Worm (Caenorhabditis elegans) whole organism, early embryonic: Measurements from ENCODE around the gene rfc-1.

Experiments used
- B0310.2 ChIP-seq: sonication (generic microtip); optimal IDR thresholded peaks from 2 replicates; lab custom pipeline; 2016; ENCODE audit warnings: mild to moderate bottlenecking, missing genetic modification characterization, missing compliant biosample characterization
- F13C5.2 ChIP-seq: sonication (generic microtip); optimal IDR thresholded peaks from 2 replicates; lab custom pipeline; 2017; ENCODE audit warnings: mild to moderate bottlenecking, missing genetic modification characterization, inconsistent platforms, missing compliant biosample characterization
- aly-1 ChIP-seq: sonication (generic microtip); optimal IDR thresholded peaks from 2 replicates; lab custom pipeline; 2016; ENCODE audit warnings: missing genetic modification characterization, missing compliant biosample characterization
- ama-1 ChIP-seq: fragments of 150-350 bp; optimal IDR thresholded peaks from 2 replicates; lab custom pipeline; 2014
- ceh-13 ChIP-seq: fragments of 200-800 bp; sonication (Bioruptor generic); optimal IDR thresholded peaks from 2 replicates; lab custom pipeline; 2018; ENCODE audit warnings: mild to moderate bottlenecking, missing genetic modification characterization, missing compliant biosample characterization
- ceh-36 ChIP-seq: sonication (generic microtip); optimal IDR thresholded peaks from 2 replicates; lab custom pipeline; 2016; ENCODE audit warnings: missing genetic modification characterization, inconsistent platforms, missing compliant biosample characterization
- ets-7 ChIP-seq: sonication (generic microtip); optimal IDR thresholded peaks from 2 replicates; lab custom pipeline; 2016; ENCODE audit warnings: missing genotype, missing genetic modification characterization, missing compliant biosample characterization
- flt-1 ChIP-seq: fragments of 200-800 bp; sonication (Bioruptor generic); IDR thresholded peaks from 2 replicates; pipeline ENCODE4 v1.3.6; 2022; ENCODE audit warnings: missing genetic modification characterization, missing compliant biosample characterization
- hmbx-1 ChIP-seq: sonication (generic microtip); optimal IDR thresholded peaks from 2 replicates; lab custom pipeline; 2016; ENCODE audit warnings: mild to moderate bottlenecking, missing genetic modification characterization, missing compliant biosample characterization
- hmg-4 ChIP-seq: fragments of 200-800 bp; sonication (Bioruptor generic); optimal IDR thresholded peaks from 2 replicates; lab custom pipeline; 2018; ENCODE audit warnings: mild to moderate bottlenecking, missing genetic modification characterization, missing compliant biosample characterization
- hnd-1 ChIP-seq: sonication (generic microtip); optimal IDR thresholded peaks from 2 replicates; lab custom pipeline; 2016; ENCODE audit warnings: missing genetic modification characterization, missing compliant biosample characterization
- pes-1 ChIP-seq: fragments of 200-800 bp; sonication (Bioruptor generic); IDR thresholded peaks from 2 replicates; pipeline ENCODE4 v1.3.6; 2022; ENCODE audit warnings: missing genetic modification reagents, missing genetic modification characterization, missing compliant biosample characterization
- scrt-1 ChIP-seq: fragments of 200-800 bp; sonication (Bioruptor generic); IDR thresholded peaks from 2 replicates; pipeline ENCODE4 v1.3.6; 2022; ENCODE audit warnings: missing genetic modification characterization, missing compliant biosample characterization
- sea-1 ChIP-seq: fragments of 200-800 bp; sonication (Bioruptor generic); conservative IDR thresholded peaks from 2 replicates; pipeline ENCODE4 v1.3.6; 2022; ENCODE audit warnings: missing genetic modification characterization, missing compliant biosample characterization
- tbx-11 ChIP-seq: fragments of 200-800 bp; sonication (Bioruptor generic); IDR thresholded peaks from 2 replicates; pipeline ENCODE4 v1.3.6; 2022; ENCODE audit warnings: missing genetic modification characterization, missing compliant biosample characterization
- tbx-37 ChIP-seq: fragments of 200-800 bp; sonication (Bioruptor generic); conservative IDR thresholded peaks from 2 replicates; pipeline ENCODE4 v1.3.6; 2022; ENCODE audit warnings: missing genetic modification reagents, missing genetic modification characterization, missing compliant biosample characterization
- tra-4 ChIP-seq: sonication (generic microtip); optimal IDR thresholded peaks from 2 replicates; lab custom pipeline; 2017; ENCODE audit warnings: missing genetic modification characterization, missing compliant biosample characterization

Gene rfc-1

DNA sequence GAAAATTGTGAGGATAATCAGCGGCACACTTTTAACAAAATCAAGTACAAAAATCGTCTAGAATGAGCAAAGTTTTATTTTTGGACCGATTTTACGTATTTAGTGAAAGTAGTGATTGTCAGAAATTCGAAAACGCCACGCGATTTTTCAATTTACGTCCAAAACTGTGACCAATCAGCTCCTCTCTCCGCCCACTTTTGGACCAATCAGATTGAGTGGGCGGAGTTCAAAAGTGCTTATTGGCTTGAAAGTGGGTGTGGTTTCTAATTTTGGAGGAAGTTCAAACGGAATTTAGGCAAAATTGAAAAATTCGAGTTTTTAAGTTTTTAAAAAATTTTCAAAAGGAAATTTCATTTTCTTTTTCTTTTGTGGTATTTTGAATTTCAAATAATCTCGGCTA is 31.3 kb downstream of the rfc-1 start:
- TF ChIP-seq ets-7 (tag; lab: Kevin White, UChicago) (no peak), ceh-13 (GFP tag; lab: Kevin White, UChicago) (no peak)

DNA sequence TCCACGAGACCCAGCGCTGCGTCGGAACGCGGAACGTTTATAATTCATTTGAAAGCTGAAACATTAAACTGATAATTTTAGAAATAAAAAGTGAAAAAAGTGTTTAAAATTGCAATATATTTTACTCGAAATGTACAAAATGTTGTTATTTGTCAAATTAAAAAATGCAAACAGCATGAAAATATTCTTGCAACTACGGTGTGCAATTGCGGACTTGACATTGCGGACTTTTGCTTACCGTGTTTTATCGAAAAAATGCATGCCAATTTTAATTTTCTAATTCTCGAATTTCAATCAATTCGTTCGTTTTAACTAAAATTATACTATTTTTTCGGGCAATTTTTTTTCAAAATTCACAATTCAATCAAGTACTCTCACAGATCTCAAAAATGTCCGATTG is 33.6 kb downstream of the rfc-1 start, which contains the start of the genes R11H6.5 and ccnk-1:
R11H6.5 (minus strand) TSS at position 55 of the 400 bp plus-strand sequence.
ccnk-1 (plus strand) TSS at position 381 of the 400 bp plus-strand sequence.
- no peak for TF ChIP-seq flt-1 (GFP tag; lab: Robert Waterston, UW)
- TF ChIP-seq sea-1: no peak

DNA sequence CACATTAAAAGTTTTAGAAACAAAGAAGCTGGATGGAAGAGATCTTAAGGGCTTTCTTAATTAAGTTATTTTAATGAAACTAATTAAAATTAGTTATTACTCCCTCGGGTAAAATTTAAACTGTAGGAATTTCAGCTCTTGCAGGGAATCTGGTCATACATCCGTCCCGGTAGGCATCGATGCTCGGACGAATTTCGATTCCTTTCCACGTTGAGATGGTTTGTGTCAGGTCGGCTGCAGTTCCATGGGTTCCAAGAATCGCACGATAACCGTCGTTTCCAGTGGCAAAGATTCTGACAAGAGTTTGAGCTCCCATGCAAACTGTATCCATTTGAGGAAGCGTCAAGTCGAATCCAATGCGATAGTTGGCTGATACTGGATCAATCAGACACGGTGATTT is 35.0 kb downstream of the rfc-1 start:
- no peak for TF ChIP-seq ceh-36 (tag; lab: Kevin White, UChicago)
- no peak for TF ChIP-seq hmg-4
- TF ChIP-seq B0310.2 (tag; lab: Kevin White, UChicago): no peak

DNA sequence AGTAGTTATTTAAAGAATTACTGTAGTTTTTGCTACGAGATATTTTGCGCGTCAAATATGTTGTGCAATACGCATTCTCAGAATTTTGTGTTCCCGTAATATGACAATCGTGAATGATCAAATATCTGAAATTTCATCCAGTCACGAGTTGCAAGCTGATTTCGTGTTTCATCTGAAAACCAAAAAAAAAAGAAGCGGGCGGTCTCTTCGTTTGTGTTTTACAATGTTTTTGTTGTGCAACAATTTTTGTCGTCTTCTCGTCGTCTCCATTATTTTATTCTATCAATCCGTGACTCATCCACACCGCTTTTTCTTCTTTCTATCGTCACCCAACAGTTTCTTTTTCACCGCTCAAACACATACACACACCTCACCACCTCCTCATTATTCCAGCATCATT is 36.1 kb downstream of the rfc-1 start, which contains the start of gene R11H6.4:
R11H6.4 (plus strand) TSS at position 301 of the 400 bp plus-strand sequence.
- TF ChIP-seq tra-4 (tag; lab: Kevin White, UChicago): no peak
- TF ChIP-seq hnd-1 (tag; lab: Kevin White, UChicago): no peak
- TF ChIP-seq flt-1 (GFP tag; lab: Robert Waterston, UW): no peak
- TF ChIP-seq scrt-1 (GFP tag; lab: Robert Waterston, UW): no peak
- TF ChIP-seq hmg-4: no peak
- no peak for TF ChIP-seq hmbx-1 (tag; lab: Kevin White, UChicago)
- no peak for TF ChIP-seq ceh-36 (tag; lab: Kevin White, UChicago)
- TF ChIP-seq sea-1: no peak
- TF ChIP-seq aly-1 (tag; lab: Kevin White, UChicago): no peak
- no peak for TF ChIP-seq pes-1
- no peak for TF ChIP-seq ceh-13 (GFP tag; lab: Kevin White, UChicago)
- no peak for TF ChIP-seq ets-7 (tag; lab: Kevin White, UChicago)
- no peak for TF ChIP-seq ama-1
- TF ChIP-seq tbx-11 (GFP tag; lab: Robert Waterston, UW): no peak

DNA sequence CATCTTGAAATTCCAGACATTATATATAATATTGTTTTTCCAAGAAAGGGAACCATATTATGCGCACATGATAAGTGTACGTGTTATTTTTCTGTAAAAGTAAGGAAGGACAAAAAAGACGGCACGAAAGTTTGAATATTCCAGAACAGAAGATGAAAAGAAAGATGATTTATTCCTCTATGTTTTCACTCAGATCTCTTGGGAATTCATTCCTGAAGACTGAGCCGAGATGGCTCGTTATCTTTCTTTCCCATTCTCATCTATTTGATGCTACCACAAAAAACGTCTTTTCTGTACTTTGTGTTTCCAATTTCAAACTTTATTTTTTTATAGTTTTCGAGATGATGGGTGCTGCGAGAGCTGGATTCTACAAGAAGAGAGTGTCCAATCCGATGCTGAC is 42.0 kb downstream of the rfc-1 start:
- TF ChIP-seq ceh-36 (tag; lab: Kevin White, UChicago) (no peak), tra-4 (tag; lab: Kevin White, UChicago) (no peak), ceh-13 (GFP tag; lab: Kevin White, UChicago) (no peak), aly-1 (tag; lab: Kevin White, UChicago) (no peak), tbx-37 (GFP tag; lab: Robert Waterston, UW) (no peak), tbx-11 (GFP tag; lab: Robert Waterston, UW) (no peak), ets-7 (tag; lab: Kevin White, UChicago) (no peak), hmg-4 (no peak), hmbx-1 (tag; lab: Kevin White, UChicago) (no peak), ama-1 (no peak), hnd-1 (tag; lab: Kevin White, UChicago) (no peak), pes-1 (no peak), scrt-1 (GFP tag; lab: Robert Waterston, UW) (no peak), F13C5.2 (no peak), sea-1 (no peak)

DNA sequence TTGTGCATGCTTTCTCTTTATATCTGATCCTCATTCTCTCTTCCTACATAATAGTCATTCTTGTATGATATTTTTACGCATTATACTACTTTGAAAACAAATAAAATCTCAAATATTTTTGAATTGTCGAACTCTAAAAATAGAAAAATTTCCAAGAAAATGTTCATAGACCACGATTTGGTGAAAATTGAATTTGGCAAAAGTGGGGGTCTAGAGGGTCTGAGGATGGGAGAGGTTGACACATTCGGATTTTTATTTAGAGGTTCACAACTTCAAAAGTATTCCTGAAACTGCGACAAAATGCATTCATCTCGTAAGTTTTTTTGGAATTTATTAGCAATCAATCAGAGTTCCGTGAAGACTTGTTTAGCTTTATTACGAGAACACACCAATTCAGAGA is 45.8 kb downstream of the rfc-1 start, which contains the start of gene glb-22:
glb-22 (plus strand) TSS at position 301 of the 400 bp plus-strand sequence.
- no peak for TF ChIP-seq hnd-1 (tag; lab: Kevin White, UChicago)

DNA sequence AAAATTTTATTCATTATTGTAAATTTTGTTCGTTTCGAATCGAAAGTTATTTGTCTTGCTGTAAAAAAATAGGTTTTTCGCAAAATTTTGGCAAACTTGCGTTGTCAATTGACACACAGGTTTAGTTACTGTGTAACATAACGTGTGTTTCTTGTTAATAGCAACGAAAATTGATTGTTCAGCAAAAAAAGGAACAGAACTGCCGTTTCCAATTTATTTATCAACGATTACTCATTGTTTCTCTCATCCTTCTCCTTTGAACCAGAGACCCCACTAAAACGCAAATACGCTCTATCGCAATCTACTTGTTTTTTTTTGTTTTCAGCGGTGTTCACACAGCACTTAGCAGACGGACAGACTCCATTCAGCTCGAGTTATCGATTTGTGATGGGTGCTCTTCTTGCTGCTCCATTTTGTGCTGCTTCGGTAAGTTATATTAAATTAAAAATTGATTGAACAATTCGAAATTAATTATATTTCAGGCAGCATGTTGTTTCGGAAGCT is 48.0 kb downstream of the rfc-1 start, which contains the start of gene R11H6.2:
R11H6.2 (plus strand) TSS at position 326 of the 504 bp plus-strand sequence.
- TF ChIP-seq flt-1 (GFP tag; lab: Robert Waterston, UW): no peak
- TF ChIP-seq B0310.2 (tag; lab: Kevin White, UChicago): no peak
- no peak for TF ChIP-seq F13C5.2
- TF ChIP-seq ama-1: no peak
- TF ChIP-seq hmg-4: no peak
- TF ChIP-seq tbx-11 (GFP tag; lab: Robert Waterston, UW): no peak
- TF ChIP-seq ceh-36 (tag; lab: Kevin White, UChicago): no peak
- TF ChIP-seq hnd-1 (tag; lab: Kevin White, UChicago): no peak
- TF ChIP-seq aly-1 (tag; lab: Kevin White, UChicago): no peak
- no peak for TF ChIP-seq tbx-37 (GFP tag; lab: Robert Waterston, UW)
- TF ChIP-seq ceh-13 (GFP tag; lab: Kevin White, UChicago): no peak
- TF ChIP-seq sea-1: no peak
- no peak for TF ChIP-seq ets-7 (tag; lab: Kevin White, UChicago)
- TF ChIP-seq hmbx-1 (tag; lab: Kevin White, UChicago): no peak
- no peak for TF ChIP-seq pes-1
- no peak for TF ChIP-seq tra-4 (tag; lab: Kevin White, UChicago)
- no peak for TF ChIP-seq scrt-1 (GFP tag; lab: Robert Waterston, UW)

DNA sequence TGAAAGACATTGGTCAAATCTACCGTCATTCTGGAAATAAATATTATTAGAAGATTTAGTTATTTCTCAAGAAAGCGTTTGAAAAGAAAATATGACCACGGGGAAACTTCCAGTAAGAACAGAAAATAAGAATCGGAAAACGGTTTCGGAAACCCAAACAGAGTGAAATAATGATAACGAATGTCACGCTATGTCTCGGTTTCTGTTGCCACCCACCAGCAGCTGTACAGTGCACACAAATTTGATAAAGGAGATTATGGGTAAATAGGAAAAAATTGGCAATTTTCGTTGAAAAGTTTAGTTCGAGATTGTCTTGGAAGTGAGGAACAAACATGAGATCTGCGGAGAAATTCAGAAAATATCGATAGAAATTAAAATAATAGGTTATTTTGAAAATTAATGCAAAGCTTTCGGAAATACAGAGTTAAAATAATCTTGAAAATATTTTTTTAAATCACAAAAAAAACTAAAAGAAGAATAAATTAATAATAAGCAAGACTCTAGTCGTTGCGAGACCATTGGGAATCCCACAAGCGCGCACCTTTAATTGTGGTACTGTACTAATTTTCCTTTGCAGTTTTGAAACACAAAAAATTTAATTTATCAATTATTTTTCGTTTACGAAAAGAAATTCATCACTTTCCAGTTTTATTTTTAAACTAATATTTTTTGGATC is 48.6 kb downstream of the rfc-1 start, which contains the start of gene pes-9:
pes-9 (minus strand) TSS at position 30 of the 676 bp plus-strand sequence.
- TF ChIP-seq hmg-4 (no peak), ama-1 (no peak), flt-1 (GFP tag; lab: Robert Waterston, UW) (no peak), sea-1 (no peak)
